Worm (Caenorhabditis elegans) whole organism, midembryonic: ENCODE measurements around the gene str-102.

Experiments
- T22C8.4 ChIP-seq: fragments of 200-800 bp; sonication (Bioruptor generic); IDR thresholded peaks from 2 replicates; pipeline ENCODE4 v1.3.6; 2022; ENCODE audit warnings: missing genetic modification characterization, missing compliant biosample characterization
- cog-1 ChIP-seq: sonication (generic microtip); optimal IDR thresholded peaks from 2 replicates; lab custom pipeline; 2016; ENCODE audit warnings: missing genetic modification characterization, missing compliant biosample characterization
- flt-1 ChIP-seq: fragments of 200-800 bp; sonication (Bioruptor generic); IDR thresholded peaks from 2 replicates; pipeline ENCODE4 v1.3.6; 2022; ENCODE audit warnings: missing genetic modification characterization, missing compliant biosample characterization
- klf-2 ChIP-seq: fragments of 200-800 bp; sonication (Bioruptor generic); conservative IDR thresholded peaks from 2 replicates; pipeline ENCODE4 v1.3.6; 2022; ENCODE audit warnings: missing genetic modification reagents, missing genetic modification characterization, missing compliant biosample characterization
- med-1 ChIP-seq: sonication (generic microtip); optimal IDR thresholded peaks from 2 replicates; lab custom pipeline; 2017; ENCODE audit warnings: missing genetic modification characterization, mild to moderate bottlenecking, missing compliant biosample characterization, antibody characterized with exemption, missing genetic modification reagents; ENCODE audit not compliant: insufficient read depth
- ref-1 ChIP-seq: fragments of 200-800 bp; sonication (Bioruptor generic); conservative IDR thresholded peaks from 2 replicates; pipeline ENCODE4 v1.3.6; 2022; ENCODE audit warnings: missing genetic modification reagents, missing genetic modification characterization, missing compliant biosample characterization
- tab-1 ChIP-seq: fragments of 200-800 bp; sonication (Bioruptor generic); IDR thresholded peaks from 2 replicates; pipeline ENCODE4 v1.3.6; 2022; ENCODE audit warnings: missing genetic modification characterization, missing compliant biosample characterization
- ztf-23 ChIP-seq: fragments of 200-800 bp; sonication (Bioruptor generic); IDR thresholded peaks from 2 replicates; pipeline ENCODE4 v1.3.6; 2022; ENCODE audit warnings: missing genetic modification reagents, missing genetic modification characterization, missing compliant biosample characterization
- ztf-29 ChIP-seq: fragments of 200-800 bp; sonication (Bioruptor generic); IDR thresholded peaks from 2 replicates; pipeline ENCODE4 v1.3.6; 2022; ENCODE audit warnings: missing genetic modification reagents, missing genetic modification characterization, missing compliant biosample characterization

Gene str-102

DNA sequence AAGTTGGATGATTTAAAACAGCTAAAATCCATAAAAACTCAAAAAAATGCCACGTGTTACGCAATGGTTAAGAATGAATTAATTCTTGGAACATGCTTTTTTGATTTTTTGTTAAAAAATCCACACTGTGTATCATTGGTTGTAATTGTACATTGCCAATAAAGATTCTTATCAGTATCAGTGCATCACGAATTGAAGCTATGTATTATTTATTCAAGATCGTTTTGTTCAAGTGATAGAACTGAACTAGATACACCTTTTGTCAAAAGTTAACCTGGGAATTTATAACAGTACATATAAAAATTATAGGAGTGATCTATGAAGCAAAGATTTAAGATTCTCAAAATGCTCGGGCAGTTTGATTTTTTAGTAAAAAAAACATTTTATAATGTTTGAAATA is 49.8 kb downstream of the str-102 start:
- TF ChIP-seq tab-1 (GFP tag; lab: Robert Waterston, UW) = no peak
- TF ChIP-seq ztf-29 (GFP tag; lab: Robert Waterston, UW) = no peak
- no peak for TF ChIP-seq T22C8.4 (GFP tag; lab: Robert Waterston, UW)
- TF ChIP-seq ztf-23 (GFP tag; lab: Robert Waterston, UW) = no peak
- TF ChIP-seq cog-1 (tag; lab: Kevin White, UChicago) = no peak
- TF ChIP-seq ref-1 (GFP tag; lab: Robert Waterston, UW) = no peak
- TF ChIP-seq med-1 (GFP tag; lab: Kevin White, UChicago) = no peak
- TF ChIP-seq flt-1 (GFP tag; lab: Robert Waterston, UW) = no peak
- no peak for TF ChIP-seq klf-2 (GFP tag; lab: Robert Waterston, UW)

DNA sequence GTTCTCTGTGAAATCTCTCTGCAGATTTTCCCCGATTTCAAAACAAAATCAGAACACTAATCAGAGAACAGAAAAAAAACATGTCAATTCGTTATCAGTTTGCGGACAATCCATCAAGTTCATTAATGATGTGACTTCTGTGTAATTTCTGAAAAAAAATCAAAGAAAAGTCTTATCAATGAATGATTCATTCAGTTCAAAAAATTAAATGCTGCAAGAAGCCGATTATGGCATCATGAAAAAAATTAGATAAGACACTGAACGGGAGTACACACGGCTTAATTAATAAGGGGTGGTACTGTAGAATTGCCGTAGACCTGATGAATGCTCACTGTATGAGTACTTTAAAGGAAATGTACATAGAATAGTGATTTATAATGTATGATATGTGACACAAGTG is 51.3 kb downstream of the str-102 start:
- TF ChIP-seq cog-1 (tag; lab: Kevin White, UChicago) (no peak), tab-1 (GFP tag; lab: Robert Waterston, UW) (no peak), ref-1 (GFP tag; lab: Robert Waterston, UW) (no peak), ztf-23 (GFP tag; lab: Robert Waterston, UW) (no peak), ztf-29 (GFP tag; lab: Robert Waterston, UW) (no peak), flt-1 (GFP tag; lab: Robert Waterston, UW) (no peak), T22C8.4 (GFP tag; lab: Robert Waterston, UW) (no peak), klf-2 (GFP tag; lab: Robert Waterston, UW) (no peak), med-1 (GFP tag; lab: Kevin White, UChicago) (no peak)
